Worm (Caenorhabditis elegans) whole organism, L3 larva: ENCODE results near the gene str-9.

Experiments
- R02D3.7 ChIP-seq: fragments of 150-350 bp; optimal IDR thresholded peaks from 2 replicates; lab custom pipeline; 2014; ENCODE audit warnings: missing biosample characterization, missing genetic modification characterization
- ZK546.5 ChIP-seq: sonication (generic microtip); optimal IDR thresholded peaks from 2 replicates; lab custom pipeline; 2017; ENCODE audit warnings: missing biosample characterization, missing genetic modification characterization
- aly-2 ChIP-seq: fragments of 150-350 bp; optimal IDR thresholded peaks from 2 replicates; lab custom pipeline; 2014; ENCODE audit warnings: missing biosample characterization, missing genetic modification characterization
- ama-1 ChIP-seq: fragments of 150-350 bp; optimal IDR thresholded peaks from 2 replicates; lab custom pipeline; 2018
- ceh-16 ChIP-seq: sonication (generic microtip); optimal IDR thresholded peaks from 2 replicates; lab custom pipeline; 2017; ENCODE audit warnings: missing biosample characterization, missing genetic modification characterization
- ceh-9 ChIP-seq: sonication (generic microtip); optimal IDR thresholded peaks from 2 replicates; lab custom pipeline; 2018; ENCODE audit warnings: missing biosample characterization, missing genetic modification characterization
- daf-12 ChIP-seq: fragments of 150-350 bp; optimal IDR thresholded peaks from 2 replicates; lab custom pipeline; 2014; ENCODE audit warnings: missing biosample characterization, missing genetic modification reagents, missing genetic modification characterization
- egl-5 ChIP-seq: fragments of 150-350 bp; optimal IDR thresholded peaks from 2 replicates; lab custom pipeline; 2017; ENCODE audit warnings: missing biosample characterization, missing genetic modification reagents, missing genetic modification characterization, inconsistent platforms
- elt-1 ChIP-seq: fragments of 150-350 bp; optimal IDR thresholded peaks from 2 replicates; lab custom pipeline; 2014; ENCODE audit warnings: missing biosample characterization, missing genetic modification characterization
- elt-3 ChIP-seq, 3 experiments: fragments of 150-350 bp in 1 of 3; sonication (generic microtip) in 2 of 3; optimal IDR thresholded peaks; 2 replicates in 2 of 3; 4 replicates in 1 of 3; lab custom pipeline; 2014 to 2017; ENCODE audit warnings: missing biosample characterization in 3 of 3, missing genetic modification characterization in 3 of 3
- eor-1 ChIP-seq, 2 experiments: fragments of 150-350 bp; optimal IDR thresholded peaks; 2 replicates each; lab custom pipeline; 2014 to 2018; ENCODE audit warnings: missing biosample characterization in 2 of 2, missing genetic modification characterization in 2 of 2
- fkh-2 ChIP-seq: fragments of 150-350 bp; optimal IDR thresholded peaks from 2 replicates; lab custom pipeline; 2014; ENCODE audit warnings: missing biosample characterization, missing genetic modification reagents, missing genetic modification characterization
- fos-1 ChIP-seq: fragments of 150-350 bp; optimal IDR thresholded peaks from 2 replicates; lab custom pipeline; 2014; ENCODE audit warnings: missing biosample characterization, missing genetic modification characterization
- jun-1 ChIP-seq: fragments of 150-350 bp; optimal IDR thresholded peaks from 2 replicates; lab custom pipeline; 2014; ENCODE audit warnings: missing biosample characterization, missing genetic modification reagents, missing genetic modification characterization
- lin-15B ChIP-seq: fragments of 150-350 bp; optimal IDR thresholded peaks from 2 replicates; lab custom pipeline; 2014; ENCODE audit warnings: missing biosample characterization, missing genetic modification characterization
- lin-39 ChIP-seq: fragments of 150-350 bp; optimal IDR thresholded peaks from 2 replicates; lab custom pipeline; 2018; ENCODE audit warnings: missing biosample characterization, missing genetic modification reagents, missing genetic modification characterization
- mml-1 ChIP-seq: fragments of 150-350 bp; sonication (generic microtip); optimal IDR thresholded peaks from 3 replicates; lab custom pipeline; 2014; ENCODE audit warnings: missing biosample characterization, missing genetic modification characterization
- nfya-1 ChIP-seq: sonication (generic microtip); optimal IDR thresholded peaks from 2 replicates; lab custom pipeline; 2017; ENCODE audit warnings: missing genetic modification characterization, mild to moderate bottlenecking, missing compliant biosample characterization, antibody characterized with exemption, moderate library complexity; ENCODE audit not compliant: insufficient read depth
- nhr-11 ChIP-seq: fragments of 150-350 bp; optimal IDR thresholded peaks from 2 replicates; lab custom pipeline; 2014; ENCODE audit warnings: missing biosample characterization, missing genetic modification characterization
- nhr-12 ChIP-seq: fragments of 150-350 bp; optimal IDR thresholded peaks from 2 replicates; lab custom pipeline; 2014; ENCODE audit warnings: missing biosample characterization, missing genetic modification characterization
- nhr-23 ChIP-seq: fragments of 150-350 bp; optimal IDR thresholded peaks from 2 replicates; lab custom pipeline; 2014; ENCODE audit warnings: missing biosample characterization, missing genetic modification reagents, missing genetic modification characterization
- nhr-237 ChIP-seq: fragments of 150-350 bp; optimal IDR thresholded peaks from 2 replicates; lab custom pipeline; 2014; ENCODE audit warnings: missing biosample characterization, missing genetic modification characterization
- nhr-25 ChIP-seq: sonication (generic microtip); optimal IDR thresholded peaks from 2 replicates; lab custom pipeline; 2017; ENCODE audit warnings: missing biosample characterization, missing genetic modification characterization
- nhr-28 ChIP-seq: fragments of 150-350 bp; optimal IDR thresholded peaks from 2 replicates; lab custom pipeline; 2014; ENCODE audit warnings: missing biosample characterization, missing genetic modification characterization
- nhr-43 ChIP-seq: sonication (generic microtip); optimal IDR thresholded peaks from 2 replicates; lab custom pipeline; 2016; ENCODE audit warnings: mild to moderate bottlenecking, missing genetic modification characterization, missing compliant biosample characterization; ENCODE audit not compliant: poor library complexity, severe bottlenecking
- nhr-67 ChIP-seq: fragments of 150-350 bp; optimal IDR thresholded peaks from 2 replicates; lab custom pipeline; 2014; ENCODE audit warnings: missing biosample characterization, missing genetic modification characterization
- nhr-77 ChIP-seq: fragments of 150-350 bp; optimal IDR thresholded peaks from 2 replicates; lab custom pipeline; 2014; ENCODE audit warnings: missing biosample characterization, missing genetic modification characterization
- pha-4 ChIP-seq: fragments of 150-350 bp; optimal IDR thresholded peaks from 2 replicates; lab custom pipeline; 2014; ENCODE audit warnings: missing biosample characterization, missing genetic modification reagents, missing genetic modification characterization
- pqm-1 ChIP-seq: fragments of 150-350 bp; optimal IDR thresholded peaks from 2 replicates; lab custom pipeline; 2017; ENCODE audit warnings: missing biosample characterization, missing genetic modification characterization, inconsistent platforms
- sea-2 ChIP-seq: fragments of 150-350 bp; sonication (generic microtip); optimal IDR thresholded peaks from 4 replicates; lab custom pipeline; 2014; ENCODE audit warnings: missing biosample characterization, missing genetic modification reagents, missing genetic modification characterization
- skn-1 ChIP-seq: fragments of 150-350 bp; optimal IDR thresholded peaks from 2 replicates; lab custom pipeline; 2014; ENCODE audit warnings: missing biosample characterization, missing genetic modification characterization
- tbx-2 ChIP-seq: sonication (generic microtip); optimal IDR thresholded peaks from 2 replicates; lab custom pipeline; 2016; ENCODE audit warnings: mild to moderate bottlenecking, missing genetic modification characterization, missing compliant biosample characterization
- unc-62 ChIP-seq: fragments of 150-350 bp; sonication (generic microtip); optimal IDR thresholded peaks from 4 replicates; lab custom pipeline; 2014; ENCODE audit warnings: missing biosample characterization, missing genetic modification reagents, missing genetic modification characterization
- zag-1 ChIP-seq: fragments of 150-350 bp; optimal IDR thresholded peaks from 2 replicates; lab custom pipeline; 2014; ENCODE audit warnings: missing biosample characterization, missing genetic modification characterization
- ztf-11 ChIP-seq: fragments of 150-350 bp; optimal IDR thresholded peaks from 2 replicates; lab custom pipeline; 2014; ENCODE audit warnings: missing biosample characterization, missing genetic modification characterization
- ztf-4 ChIP-seq: fragments of 150-350 bp; optimal IDR thresholded peaks from 2 replicates; lab custom pipeline; 2014; ENCODE audit warnings: missing biosample characterization, missing genetic modification characterization

str-9 gene

DNA sequence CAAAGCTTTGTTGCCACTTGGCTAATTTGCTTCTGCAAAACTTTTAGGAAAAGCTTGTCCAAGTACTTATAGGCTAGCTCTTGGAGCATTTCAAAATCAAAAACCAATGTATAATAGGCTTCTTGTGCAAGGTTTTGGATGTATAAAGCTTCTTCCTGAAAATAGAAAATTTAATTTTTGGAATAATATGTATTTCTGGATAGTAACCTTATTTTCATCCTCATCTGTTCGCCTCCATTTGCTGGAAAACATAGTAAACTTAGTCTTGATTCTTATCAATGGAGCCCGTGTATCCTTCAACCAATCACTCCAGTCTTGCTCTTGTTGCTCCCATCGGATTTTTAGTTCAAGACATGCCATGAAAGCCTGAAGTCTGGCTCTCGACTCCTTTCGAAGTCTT lies 41.9 kb upstream of the str-9 start, which contains the start of gene Y6E2A.4:
Gene Y6E2A.4 (minus strand): TSS at position 101 of the 400 bp plus-strand sequence.
- TF ChIP-seq fkh-2 (tag; lab: Kevin White, UChicago) (no peak), lin-15B (tag; lab: Kevin White, UChicago) (no peak), eor-1 (tag; optimal IDR thresholded peaks at IDR 0.05; lab: Kevin White, UChicago) (no peak), zag-1 (tag; lab: Kevin White, UChicago) (no peak), unc-62 (GFP tag; lab: Kevin White, UChicago) (no peak), ZK546.5 (tag; lab: Kevin White, UChicago) (no peak), nhr-23 (tag; lab: Kevin White, UChicago) (no peak), jun-1 (no peak), sea-2 (GFP tag; lab: Kevin White, UChicago) (no peak), elt-1 (tag; lab: Kevin White, UChicago) (no peak), nhr-12 (tag; lab: Kevin White, UChicago) (no peak), pha-4 (tag; lab: Kevin White, UChicago) (no peak), tbx-2 (tag; lab: Kevin White, UChicago) (no peak), daf-12 (tag; lab: Kevin White, UChicago) (no peak), nhr-25 (tag; lab: Kevin White, UChicago) (no peak)

DNA sequence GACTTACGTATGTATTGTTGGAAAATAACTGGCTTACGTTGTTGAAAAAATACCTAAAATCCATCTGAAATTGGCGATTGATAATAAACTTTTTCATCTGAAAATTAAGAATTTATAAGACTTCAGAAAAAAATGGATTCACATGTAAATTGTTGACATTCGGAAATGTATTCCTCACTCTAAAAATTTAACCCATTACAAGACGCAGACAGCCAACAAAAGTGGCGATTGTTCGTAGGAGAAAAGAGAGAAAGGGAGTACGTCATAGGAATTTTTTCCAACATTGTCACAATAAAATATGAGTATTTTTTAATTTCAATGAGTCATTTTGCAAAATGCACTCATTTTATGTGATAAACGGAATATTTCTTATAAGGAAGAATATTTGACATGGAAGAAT lies 40.0 kb upstream of the str-9 start, which contains the start of gene Y6E2A.5:
Gene Y6E2A.5 (minus strand): TSS at position 101 of the 400 bp plus-strand sequence.
- TF ChIP-seq ceh-9 (tag; lab: Kevin White, UChicago) = no peak
- no peak for TF ChIP-seq nhr-67 (tag; lab: Kevin White, UChicago)
- peak; percentile 1 for TF ChIP-seq pqm-1 (tag; lab: Kevin White, UChicago)
- TF ChIP-seq aly-2 = no peak
- TF ChIP-seq nhr-11 (tag; lab: Kevin White, UChicago) = no peak
- no peak for TF ChIP-seq nhr-25 (tag; lab: Kevin White, UChicago)
- TF ChIP-seq nhr-77 (tag; lab: Kevin White, UChicago) = no peak
- no peak for TF ChIP-seq fos-1 (tag; lab: Kevin White, UChicago)
- no peak for TF ChIP-seq jun-1

DNA sequence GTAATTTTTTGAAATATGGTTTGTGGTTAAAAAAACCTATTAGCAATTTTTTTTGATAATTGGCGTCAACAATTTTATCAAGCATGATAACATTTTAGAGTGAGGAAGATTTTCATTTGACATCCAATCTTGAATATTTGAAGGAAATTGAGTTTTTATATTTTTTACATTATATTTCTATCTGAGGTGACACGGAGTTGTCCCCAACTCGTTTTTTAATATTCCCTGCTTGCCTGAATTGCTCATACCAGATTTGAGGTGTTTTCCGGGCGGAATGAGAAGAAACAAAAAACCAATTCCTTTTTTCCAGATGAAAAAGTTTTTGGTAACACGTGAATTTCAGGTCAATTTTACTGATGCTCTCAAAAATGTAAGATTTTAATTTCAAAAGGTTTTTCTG lies 39.0 kb upstream of the str-9 start, which contains the start of gene Y6E2A.7:
Gene Y6E2A.7 (plus strand): TSS at position 301 of the 400 bp plus-strand sequence.
- TF ChIP-seq nhr-11 (tag; lab: Kevin White, UChicago) (no peak), fkh-2 (tag; lab: Kevin White, UChicago) (no peak)

DNA sequence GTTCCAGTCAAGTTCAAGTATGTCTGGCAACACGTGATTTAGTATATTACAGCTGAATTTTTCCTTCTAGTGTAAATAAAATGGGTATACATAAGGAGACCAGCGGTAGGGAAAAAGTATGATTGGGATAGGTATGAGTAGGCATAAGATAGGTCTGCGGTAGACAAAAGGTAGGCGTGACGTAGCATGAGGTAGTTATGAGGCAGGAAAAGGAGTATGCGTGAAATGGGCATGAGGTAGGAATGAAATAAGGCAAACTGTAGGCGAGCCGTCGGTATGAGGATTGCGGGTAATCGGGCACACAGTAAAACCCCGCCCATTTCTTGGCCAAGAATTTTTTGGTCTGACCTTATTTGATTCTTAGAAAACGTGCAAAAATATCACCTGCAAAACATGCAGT lies 37.1 kb upstream of the str-9 start:
- no peak for TF ChIP-seq pqm-1 (tag; lab: Kevin White, UChicago)
- TF ChIP-seq nhr-12 (tag; lab: Kevin White, UChicago) = no peak
- no peak for TF ChIP-seq nhr-237 (tag; lab: Kevin White, UChicago)
- TF ChIP-seq elt-1 (tag; lab: Kevin White, UChicago) = no peak
- TF ChIP-seq skn-1 (tag; lab: Kevin White, UChicago) = no peak

DNA sequence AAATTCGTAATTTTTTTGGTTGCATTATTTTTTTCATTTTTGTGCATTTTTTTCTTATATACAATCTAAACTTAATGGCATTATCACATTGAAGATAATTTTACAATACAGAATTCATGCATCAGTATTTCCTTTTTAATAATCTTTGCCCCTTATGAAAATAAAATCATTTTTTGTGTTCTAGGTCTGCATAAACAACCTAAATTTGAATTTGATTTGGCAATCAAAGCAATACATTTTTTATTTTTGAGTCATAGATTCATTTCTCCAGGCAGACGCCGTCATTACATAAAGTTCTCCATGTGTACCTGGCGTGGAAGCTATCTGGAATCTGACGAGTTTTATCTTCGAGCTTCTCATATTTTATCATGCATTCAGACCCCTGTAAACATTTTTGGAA lies 36.7 kb upstream of the str-9 start, which contains the start of gene srh-140:
Gene srh-140 (plus strand): TSS at position 301 of the 400 bp plus-strand sequence.
- TF ChIP-seq nhr-25 (tag; lab: Kevin White, UChicago) (no peak), nhr-67 (tag; lab: Kevin White, UChicago) (no peak), lin-15B (tag; lab: Kevin White, UChicago) (no peak), elt-1 (tag; lab: Kevin White, UChicago) (no peak), ceh-9 (tag; lab: Kevin White, UChicago) (no peak), nhr-11 (tag; lab: Kevin White, UChicago) (no peak), ama-1 (lab: Kevin White, UChicago) (no peak), nhr-237 (tag; lab: Kevin White, UChicago) (no peak), nhr-23 (tag; lab: Kevin White, UChicago) (no peak), nhr-43 (no peak), ceh-16 (tag; lab: Kevin White, UChicago) (no peak), pqm-1 (tag; lab: Kevin White, UChicago) (no peak), fkh-2 (tag; lab: Kevin White, UChicago) (no peak), fos-1 (tag; lab: Kevin White, UChicago) (no peak), R02D3.7 (no peak)

DNA sequence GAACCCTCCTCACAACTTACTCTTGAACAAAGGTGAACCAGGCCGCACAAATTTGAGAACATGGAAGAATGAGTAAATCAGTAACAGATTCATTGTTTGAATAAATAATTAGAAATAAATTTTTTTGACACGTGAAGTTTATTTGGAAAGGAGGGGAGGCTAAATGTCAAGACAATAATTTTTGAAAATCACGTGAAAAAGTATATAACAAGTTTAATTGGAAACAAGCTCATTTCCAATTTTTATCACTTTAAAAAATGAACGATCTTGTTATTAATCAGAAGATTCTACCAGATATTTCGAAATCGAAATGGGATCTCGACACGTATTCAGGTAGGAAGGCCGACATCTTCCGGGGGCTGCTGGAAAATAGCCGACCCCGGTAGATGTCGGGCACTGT lies 31.9 kb upstream of the str-9 start, which contains the start of the genes irld-57 and sfxn-1.3:
Gene irld-57 (minus strand): TSS at position 101 of the 400 bp plus-strand sequence.
Gene sfxn-1.3 (plus strand): TSS at position 232 of the 400 bp plus-strand sequence.
- TF ChIP-seq nhr-43 (no peak), fos-1 (tag; lab: Kevin White, UChicago) (no peak), nhr-25 (tag; lab: Kevin White, UChicago) (no peak), mml-1 (tag; lab: Kevin White, UChicago) (no peak), nhr-28 (tag; lab: Kevin White, UChicago) (no peak), daf-12 (tag; lab: Kevin White, UChicago) (no peak), ceh-9 (tag; lab: Kevin White, UChicago) (no peak), nhr-12 (tag; lab: Kevin White, UChicago) (no peak), lin-39 (tag; lab: Kevin White, UChicago) (no peak), nfya-1 (tag; lab: Kevin White, UChicago) (no peak), ztf-11 (tag; lab: Kevin White, UChicago) (no peak), nhr-237 (tag; lab: Kevin White, UChicago) (no peak), pqm-1 (tag; lab: Kevin White, UChicago) (no peak), elt-3 (tag; optimal IDR thresholded peaks at IDR 0.05; lab: Kevin White, UChicago) (no peak), egl-5 (no peak), lin-15B (tag; lab: Kevin White, UChicago) (no peak), ztf-4 (tag; lab: Kevin White, UChicago) (no peak), ceh-16 (tag; lab: Kevin White, UChicago) (no peak), unc-62 (GFP tag; lab: Kevin White, UChicago) (no peak), skn-1 (tag; lab: Kevin White, UChicago) (no peak)
- TF ChIP-seq, all 47 proteins: peak for 0
